Worm (Caenorhabditis elegans) whole organism, L4/young adult: Measurements from ENCODE around the gene D1025.1.

Experiments used
- W03F9.2 ChIP-seq: fragments of 150-350 bp; optimal IDR thresholded peaks from 2 replicates; lab custom pipeline; 2014; ENCODE audit warnings: missing biosample characterization, missing genetic modification characterization
- dao-5 ChIP-seq: sonication (generic microtip); optimal IDR thresholded peaks from 2 replicates; lab custom pipeline; 2016; ENCODE audit warnings: missing genotype, missing genetic modification characterization, moderate library complexity, missing compliant biosample characterization
- him-1 ChIP-seq: sonication (generic microtip); optimal IDR thresholded peaks from 2 replicates; lab custom pipeline; 2016; ENCODE audit warnings: missing genotype, missing genetic modification reagents, missing genetic modification characterization, missing compliant biosample characterization

D1025.1 gene

DNA sequence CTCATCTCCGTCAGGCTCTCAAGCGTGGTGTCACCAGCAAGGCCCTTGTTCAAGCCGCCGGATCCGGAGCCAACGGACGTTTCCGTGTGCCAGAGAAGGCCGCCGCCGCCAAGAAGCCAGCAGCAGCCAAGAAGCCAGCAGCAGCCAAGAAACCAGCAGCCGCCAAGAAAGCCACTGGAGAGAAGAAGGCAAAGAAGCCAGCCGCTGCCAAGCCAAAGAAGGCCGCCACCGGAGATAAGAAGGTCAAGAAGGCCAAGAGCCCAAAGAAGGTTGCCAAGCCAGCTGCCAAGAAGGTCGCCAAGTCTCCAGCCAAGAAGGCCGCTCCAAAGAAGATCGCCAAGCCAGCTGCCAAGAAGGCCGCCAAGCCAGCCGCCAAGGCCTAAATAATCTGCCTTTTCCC lies 30.1 kb upstream of the D1025.1 start:
- TF ChIP-seq W03F9.2 (tag; lab: Kevin White, UChicago) (no peak), dao-5 (tag; lab: Kevin White, UChicago) (no peak), him-1 (tag; lab: Kevin White, UChicago) (no peak)

DNA sequence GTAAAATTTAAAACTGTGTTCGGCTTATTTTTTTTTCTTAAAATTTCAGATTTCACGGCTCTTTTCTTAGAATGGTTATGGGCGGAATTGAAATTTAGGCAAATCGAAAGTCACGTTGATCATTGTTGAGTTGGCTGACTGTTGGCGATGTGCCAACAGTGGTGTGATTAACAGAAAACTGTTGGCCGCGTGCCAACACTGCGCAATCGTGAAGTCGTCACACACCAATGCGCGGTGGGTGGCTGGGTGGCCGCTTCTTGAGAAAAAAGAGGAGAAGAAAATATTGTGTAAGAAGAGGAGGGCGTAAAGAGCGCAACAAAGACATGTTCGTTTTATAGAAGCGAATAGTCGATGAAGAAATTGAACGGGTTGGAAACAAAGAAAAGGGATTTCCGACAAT lies 29.5 kb upstream of the D1025.1 start:
- TF ChIP-seq dao-5 (tag; lab: Kevin White, UChicago), result no peak
- TF ChIP-seq W03F9.2 (tag; lab: Kevin White, UChicago), result no peak
- TF ChIP-seq him-1 (tag; lab: Kevin White, UChicago), result no peak

- no peak for TF ChIP-seq him-1 (tag; lab: Kevin White, UChicago)
- TF ChIP-seq W03F9.2 (tag; lab: Kevin White, UChicago), result no peak
- no peak for TF ChIP-seq dao-5 (tag; lab: Kevin White, UChicago)
Measured at ce11 chrX:14492441-14492840, 28.1 kb upstream of the D1025.1 start.

DNA sequence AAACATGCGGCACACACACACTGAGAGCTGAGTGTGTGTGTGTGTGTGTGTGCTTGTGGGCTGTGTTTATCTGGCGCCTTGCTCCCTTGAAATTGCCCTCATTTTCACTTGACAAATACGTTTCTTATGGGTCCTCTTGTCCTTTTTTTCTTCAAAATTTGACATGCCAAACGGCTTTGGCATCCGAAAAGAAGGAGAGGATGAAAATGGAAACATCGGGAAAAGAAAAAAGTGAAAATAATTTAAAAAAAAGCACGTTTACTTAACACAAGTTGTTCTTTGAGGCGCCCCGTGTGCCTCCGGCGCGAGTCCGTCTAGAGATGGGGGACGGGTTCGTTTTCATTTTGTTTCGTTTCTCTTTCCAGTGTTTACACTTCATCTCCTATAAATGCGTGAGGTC lies 25.5 kb upstream of the D1025.1 start:
- TF ChIP-seq dao-5 (tag; lab: Kevin White, UChicago), result no peak
- no peak for TF ChIP-seq him-1 (tag; lab: Kevin White, UChicago)
- TF ChIP-seq W03F9.2 (tag; lab: Kevin White, UChicago), result no peak

ce11 chrX:14495785-14496184 lies 24.8 kb upstream of the D1025.1 start, which contains the start of gene ztf-14:
Gene ztf-14 (plus strand): TSS chrX:14496085.
- TF ChIP-seq W03F9.2 (tag; lab: Kevin White, UChicago) (no peak), dao-5 (tag; lab: Kevin White, UChicago) (no peak), him-1 (tag; lab: Kevin White, UChicago) (no peak)

ce11 chrX:14496545-14496944 lies 24.0 kb upstream of the D1025.1 start:
- TF ChIP-seq him-1 (tag; lab: Kevin White, UChicago) (no peak), dao-5 (tag; lab: Kevin White, UChicago) (no peak), W03F9.2 (tag; lab: Kevin White, UChicago) (no peak)

- no peak for TF ChIP-seq dao-5 (tag; lab: Kevin White, UChicago)
Measured at ce11 chrX:14499830-14500409, 20.6 kb upstream of the D1025.1 start.

DNA sequence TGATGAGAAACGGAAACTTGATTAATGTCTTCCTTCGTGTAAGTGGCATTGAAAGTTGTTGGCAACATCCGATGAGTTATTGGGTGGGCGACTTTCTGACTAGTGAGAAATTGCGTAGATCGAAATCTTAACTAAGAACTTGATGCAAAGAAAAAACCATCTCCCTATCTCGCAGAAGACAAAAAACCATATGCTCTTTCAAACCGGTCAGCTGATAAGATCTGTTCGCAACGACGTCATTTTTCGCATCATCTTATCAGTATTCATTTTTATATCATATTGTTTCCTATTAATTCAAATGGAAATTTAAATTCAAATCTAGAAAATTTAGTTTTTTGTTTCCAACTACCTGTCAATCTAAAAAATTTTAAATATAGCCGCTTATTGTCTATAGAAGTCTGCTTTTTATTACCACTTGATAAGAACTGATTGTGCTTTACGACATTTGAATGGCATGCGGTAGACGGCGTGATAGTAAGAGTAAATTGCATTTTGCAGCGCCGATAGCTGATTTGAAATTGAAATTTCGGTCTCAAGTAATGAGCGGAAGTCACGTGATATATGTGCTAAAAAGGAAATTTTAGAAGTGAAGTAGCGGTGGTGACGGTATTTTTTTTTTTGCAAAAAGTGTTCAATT lies 20.0 kb upstream of the D1025.1 start:
- TF ChIP-seq dao-5 (tag; lab: Kevin White, UChicago) (no peak), him-1 (tag; lab: Kevin White, UChicago) (no peak), W03F9.2 (tag; lab: Kevin White, UChicago) (no peak)

DNA sequence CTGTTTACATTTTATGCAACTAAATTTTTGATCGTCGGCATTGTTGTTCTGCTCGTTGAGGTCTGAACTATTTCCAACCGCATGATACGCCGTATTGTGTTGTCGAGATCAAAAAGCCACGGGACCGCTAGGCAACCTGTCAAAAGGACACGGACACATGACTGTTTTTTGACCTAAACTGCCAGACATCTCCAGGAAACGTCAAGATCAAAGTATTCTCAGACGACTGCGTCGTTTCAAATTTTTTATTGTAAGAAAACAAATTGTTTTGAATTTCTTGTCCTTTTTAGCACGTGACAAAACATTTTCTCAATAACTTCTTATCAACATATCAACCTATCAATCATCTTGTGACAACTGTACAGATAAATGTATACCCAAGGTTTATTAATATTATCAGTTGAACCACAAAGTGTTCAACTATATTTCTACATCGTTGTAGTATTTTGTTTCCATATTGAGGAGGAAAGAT lies 18.4 kb upstream of the D1025.1 start:
- TF ChIP-seq him-1 (tag; lab: Kevin White, UChicago) (no peak), W03F9.2 (tag; lab: Kevin White, UChicago) (peak; percentile 50)

DNA sequence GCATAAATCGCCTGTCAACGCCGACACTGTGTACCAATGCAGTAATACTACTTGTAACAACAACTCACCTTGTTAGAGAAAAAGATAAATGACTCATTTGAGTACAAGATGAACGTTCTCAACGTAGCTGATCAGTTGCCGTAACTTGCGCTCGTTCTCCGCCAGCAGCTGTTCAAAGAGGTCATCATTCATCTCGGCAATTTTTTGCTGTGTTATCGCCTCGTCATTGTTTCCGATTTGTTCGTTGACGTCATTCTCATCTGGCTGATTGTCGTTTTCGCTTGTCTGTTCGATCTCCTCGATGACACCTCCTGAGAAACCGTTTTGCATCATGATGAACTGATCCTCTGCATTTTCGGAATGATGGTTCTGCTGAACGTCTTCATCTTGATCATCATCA lies 17.3 kb upstream of the D1025.1 start:
- TF ChIP-seq W03F9.2 (tag; lab: Kevin White, UChicago) (no peak), him-1 (tag; lab: Kevin White, UChicago) (no peak)

DNA sequence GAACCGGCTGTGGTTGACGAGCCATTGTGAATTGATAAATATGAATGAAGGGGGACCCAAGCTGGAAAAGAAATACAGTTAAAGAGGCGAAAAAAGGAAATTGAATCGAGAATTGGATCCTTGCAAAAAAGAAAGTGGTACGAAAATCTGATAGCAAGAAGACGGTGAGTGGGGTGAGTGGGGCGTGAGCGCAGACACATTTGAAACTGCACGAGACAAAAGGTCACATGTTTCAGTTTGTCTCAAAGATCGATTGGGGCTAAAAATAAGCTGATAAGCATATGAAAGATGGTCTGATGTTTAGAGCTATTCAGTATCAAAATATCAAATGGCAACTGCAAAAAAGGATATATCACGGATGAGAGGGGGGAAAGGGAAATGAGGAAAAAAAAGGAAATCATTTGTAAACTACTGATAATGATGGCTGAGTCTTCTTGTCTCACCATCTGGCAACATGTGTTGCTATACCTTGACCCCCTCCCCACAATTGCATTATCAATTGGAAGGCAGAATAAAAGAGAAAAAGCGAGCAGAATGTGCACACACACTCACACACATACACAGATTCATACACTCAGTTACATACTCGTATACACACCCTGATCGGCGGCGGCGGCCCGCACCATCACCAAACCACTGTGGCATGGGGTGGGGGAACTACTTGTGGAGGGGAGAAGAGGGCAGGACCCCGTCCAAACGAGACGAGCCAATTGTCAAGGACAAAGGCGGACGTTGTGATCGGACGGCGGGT lies 16.6 kb upstream of the D1025.1 start, which contains the start of gene M163.1:
Gene M163.1 (minus strand): TSS at position 25 of the 751 bp plus-strand sequence.
- no peak for TF ChIP-seq W03F9.2 (tag; lab: Kevin White, UChicago)
- TF ChIP-seq him-1 (tag; lab: Kevin White, UChicago), result no peak

ce11 chrX:14504551-14504902 lies 16.0 kb upstream of the D1025.1 start:
- no peak for TF ChIP-seq W03F9.2 (tag; lab: Kevin White, UChicago)
- no peak for TF ChIP-seq him-1 (tag; lab: Kevin White, UChicago)
- no peak for TF ChIP-seq dao-5 (tag; lab: Kevin White, UChicago)

DNA sequence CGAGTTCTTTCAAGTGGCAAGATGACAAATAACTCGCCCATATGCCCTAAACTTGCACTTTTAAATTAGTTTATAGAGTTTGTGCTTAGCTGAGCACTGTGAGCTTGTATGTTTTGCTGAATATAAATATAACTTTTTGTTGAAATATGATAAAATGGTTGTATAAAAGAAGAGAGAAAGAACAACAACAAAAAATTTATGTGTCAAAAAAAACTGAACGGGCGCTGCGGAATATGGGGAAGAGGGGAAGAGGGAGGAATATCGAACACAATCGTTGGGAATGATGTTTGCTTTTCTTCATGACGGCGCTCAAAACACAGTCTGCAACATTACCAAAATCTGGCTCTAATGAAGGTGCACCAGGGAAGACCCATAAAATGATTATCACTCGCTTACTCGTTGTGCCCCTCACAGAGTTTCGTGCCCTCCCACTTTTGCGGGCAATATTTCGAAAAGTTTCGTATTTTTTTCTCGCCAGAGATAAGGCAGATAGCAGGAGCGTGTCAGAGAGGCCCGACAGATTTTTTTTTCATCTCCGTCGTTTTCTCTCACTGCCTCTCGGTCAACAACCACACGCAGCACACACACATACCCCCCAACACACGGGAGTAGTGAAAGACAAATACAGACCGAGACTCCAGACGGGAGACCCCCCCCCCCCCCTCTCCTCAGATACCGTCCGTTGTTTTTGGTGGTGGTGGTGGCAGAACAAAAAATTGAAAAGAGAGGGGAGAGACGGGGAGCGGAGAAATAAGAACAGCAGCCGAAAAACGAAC lies 14.8 kb upstream of the D1025.1 start:
- TF ChIP-seq dao-5 (tag; lab: Kevin White, UChicago) (no peak), W03F9.2 (tag; lab: Kevin White, UChicago) (no peak), him-1 (tag; lab: Kevin White, UChicago) (no peak)
